Worm (Caenorhabditis elegans) whole organism, young adult: ENCODE results near the gene sri-25.

ENCODE experiments used
- B0019.2 ChIP-seq: fragments of 200-800 bp; sonication (Bioruptor generic); conservative IDR thresholded peaks from 2 replicates; pipeline ENCODE4 v1.3.6; 2022; ENCODE audit warnings: missing genetic modification reagents, missing genetic modification characterization, missing compliant biosample characterization
- B0035.1 ChIP-seq: sonication (generic microtip); optimal IDR thresholded peaks from 2 replicates; lab custom pipeline; 2016; ENCODE audit warnings: missing genetic modification characterization, mild to moderate bottlenecking, missing compliant biosample characterization, missing genotype, missing genetic modification reagents
- B0261.1 ChIP-seq: sonication (generic microtip); optimal IDR thresholded peaks from 2 replicates; lab custom pipeline; 2016; ENCODE audit warnings: mild to moderate bottlenecking, missing genetic modification characterization, moderate library complexity, missing compliant biosample characterization
- C06A6.2 ChIP-seq: fragments of 200-800 bp; sonication (Bioruptor generic); conservative IDR thresholded peaks from 2 replicates; pipeline ENCODE4 v1.3.6; 2022; ENCODE audit warnings: missing genetic modification characterization, missing compliant biosample characterization
- F23B12.7 ChIP-seq: sonication (generic microtip); optimal IDR thresholded peaks from 2 replicates; lab custom pipeline; 2017; ENCODE audit warnings: missing genetic modification characterization, mild to moderate bottlenecking, missing compliant biosample characterization, antibody characterized with exemption, moderate library complexity; ENCODE audit not compliant: insufficient read depth
- F33H1.4 ChIP-seq: fragments of 200-800 bp; sonication (Bioruptor generic); IDR thresholded peaks from 2 replicates; pipeline ENCODE4 v1.3.6; 2022; ENCODE audit warnings: missing genetic modification reagents, missing genetic modification characterization, missing compliant biosample characterization
- F39B2.1 ChIP-seq: fragments of 200-800 bp; sonication (Bioruptor generic); IDR thresholded peaks from 2 replicates; pipeline ENCODE4 v1.3.6; 2022; ENCODE audit warnings: missing genetic modification reagents, missing genetic modification characterization, missing compliant biosample characterization
- F52B5.7 ChIP-seq: sonication (generic microtip); optimal IDR thresholded peaks from 2 replicates; lab custom pipeline; 2016; ENCODE audit warnings: mild to moderate bottlenecking, missing genetic modification characterization, missing compliant biosample characterization
- K11D2.4 ChIP-seq: fragments of 200-800 bp; sonication (Bioruptor generic); IDR thresholded peaks from 2 replicates; pipeline ENCODE4 v1.3.6; 2022; ENCODE audit warnings: missing genetic modification reagents, missing genetic modification characterization, missing compliant biosample characterization
- K12H6.12 ChIP-seq: fragments of 200-800 bp; sonication (Bioruptor generic); optimal IDR thresholded peaks from 2 replicates; lab custom pipeline; 2018; ENCODE audit warnings: mild to moderate bottlenecking, missing genetic modification characterization, missing compliant biosample characterization
- T26A5.8 ChIP-seq: sonication (generic microtip); optimal IDR thresholded peaks from 2 replicates; lab custom pipeline; 2016; ENCODE audit warnings: missing genetic modification characterization, missing compliant biosample characterization
- Y53G8AR.9 ChIP-seq: fragments of 200-800 bp; sonication (Bioruptor generic); conservative IDR thresholded peaks from 2 replicates; pipeline ENCODE4 v1.3.6; 2022; ENCODE audit warnings: missing genetic modification reagents, missing genetic modification characterization, missing compliant biosample characterization
- Y56A3A.18 ChIP-seq: fragments of 200-800 bp; sonication (Bioruptor generic); IDR thresholded peaks from 2 replicates; pipeline ENCODE4 v1.3.6; 2022; ENCODE audit warnings: missing genetic modification reagents, missing genetic modification characterization, missing compliant biosample characterization
- Y79H2A.3 ChIP-seq: fragments of 200-800 bp; sonication (Bioruptor generic); conservative IDR thresholded peaks from 2 replicates; pipeline ENCODE4 v1.3.6; 2022; ENCODE audit warnings: missing genetic modification reagents, missing genetic modification characterization, missing compliant biosample characterization
- aptf-2 ChIP-seq: fragments of 200-800 bp; sonication (Bioruptor generic); conservative IDR thresholded peaks from 2 replicates; pipeline ENCODE4 v1.3.6; 2022; ENCODE audit warnings: missing genetic modification reagents, missing genetic modification characterization, missing compliant biosample characterization
- aptf-3 ChIP-seq: fragments of 200-800 bp; sonication (Bioruptor generic); IDR thresholded peaks from 2 replicates; pipeline ENCODE4 v1.3.6; 2022; ENCODE audit warnings: missing genetic modification characterization, missing compliant biosample characterization
- attf-3 ChIP-seq: fragments of 200-800 bp; sonication (Bioruptor generic); conservative IDR thresholded peaks from 2 replicates; pipeline ENCODE4 v1.3.6; 2022; ENCODE audit warnings: missing genetic modification reagents, missing genetic modification characterization, missing compliant biosample characterization
- attf-6 ChIP-seq: fragments of 200-800 bp; sonication (Bioruptor generic); IDR thresholded peaks from 2 replicates; pipeline ENCODE4 v1.3.6; 2022; ENCODE audit warnings: missing genetic modification reagents, missing genetic modification characterization, missing compliant biosample characterization
- bed-2 ChIP-seq: fragments of 200-800 bp; sonication (Bioruptor generic); IDR thresholded peaks from 2 replicates; pipeline ENCODE4 v1.3.6; 2022; ENCODE audit warnings: missing genetic modification reagents, missing genetic modification characterization, missing compliant biosample characterization
- ceh-100 ChIP-seq: fragments of 200-800 bp; sonication (Bioruptor generic); IDR thresholded peaks from 2 replicates; pipeline ENCODE4 v1.3.6; 2022; ENCODE audit warnings: missing genetic modification reagents, missing genetic modification characterization, missing compliant biosample characterization
- ceh-79 ChIP-seq: sonication (generic microtip); optimal IDR thresholded peaks from 2 replicates; lab custom pipeline; 2017; ENCODE audit warnings: mild to moderate bottlenecking, missing genetic modification characterization, missing compliant biosample characterization
- dpl-1 ChIP-seq: fragments of 150-350 bp; optimal IDR thresholded peaks from 2 replicates; lab custom pipeline; 2014; ENCODE audit warnings: missing biosample characterization, missing genetic modification reagents, missing genetic modification characterization
- efl-1 ChIP-seq: fragments of 150-350 bp; optimal IDR thresholded peaks from 2 replicates; lab custom pipeline; 2014; ENCODE audit warnings: missing biosample characterization, missing genetic modification reagents, missing genetic modification characterization
- ets-4 ChIP-seq: fragments of 200-800 bp; sonication (Bioruptor generic); optimal IDR thresholded peaks from 2 replicates; lab custom pipeline; 2018; ENCODE audit warnings: mild to moderate bottlenecking, missing genetic modification characterization, missing compliant biosample characterization
- hlh-12 ChIP-seq: sonication (generic microtip); optimal IDR thresholded peaks from 2 replicates; lab custom pipeline; 2016; ENCODE audit warnings: missing genetic modification characterization, missing compliant biosample characterization
- hlh-26 ChIP-seq: fragments of 200-800 bp; sonication (Bioruptor generic); conservative IDR thresholded peaks from 2 replicates; pipeline ENCODE4 v1.3.6; 2022; ENCODE audit warnings: missing genetic modification reagents, missing genetic modification characterization, missing compliant biosample characterization
- hrde-1 ChIP-seq: sonication (generic microtip); optimal IDR thresholded peaks from 2 replicates; lab custom pipeline; 2016; ENCODE audit warnings: missing genetic modification characterization, mild to moderate bottlenecking, missing compliant biosample characterization, moderate library complexity, missing genotype, missing genetic modification reagents, borderline replicate concordance
- lag-1 ChIP-seq: fragments of 200-800 bp; sonication (Bioruptor generic); IDR thresholded peaks from 2 replicates; pipeline ENCODE4 v1.3.6; 2022; ENCODE audit warnings: missing genetic modification reagents, missing genetic modification characterization, missing compliant biosample characterization
- lin-40 ChIP-seq: sonication (generic microtip); optimal IDR thresholded peaks from 2 replicates; lab custom pipeline; 2016; ENCODE audit warnings: missing genetic modification characterization, mild to moderate bottlenecking, missing compliant biosample characterization, missing genotype, missing genetic modification reagents
- lsy-27 ChIP-seq: sonication (generic microtip); optimal IDR thresholded peaks from 2 replicates; lab custom pipeline; 2017; ENCODE audit warnings: missing genetic modification characterization, mild to moderate bottlenecking, missing compliant biosample characterization, antibody characterized with exemption, missing genotype, borderline replicate concordance; ENCODE audit not compliant: insufficient read depth
- nfya-1 ChIP-seq: sonication (generic microtip); optimal IDR thresholded peaks from 2 replicates; lab custom pipeline; 2017; ENCODE audit warnings: antibody characterized with exemption, missing compliant biosample characterization, missing genetic modification characterization, borderline replicate concordance; ENCODE audit not compliant: insufficient read depth
- nfya-2 ChIP-seq: fragments of 200-800 bp; sonication (Bioruptor generic); IDR thresholded peaks from 2 replicates; pipeline ENCODE4 v1.3.6; 2022; ENCODE audit warnings: missing genetic modification reagents, missing genetic modification characterization, missing compliant biosample characterization
- nhr-179 ChIP-seq: sonication (generic microtip); optimal IDR thresholded peaks from 2 replicates; lab custom pipeline; 2016; ENCODE audit warnings: mild to moderate bottlenecking, missing genetic modification characterization, missing compliant biosample characterization
- nhr-27 ChIP-seq: fragments of 200-800 bp; sonication (Bioruptor generic); optimal IDR thresholded peaks from 2 replicates; lab custom pipeline; 2018; ENCODE audit warnings: mild to moderate bottlenecking, missing genetic modification characterization, moderate library complexity, missing compliant biosample characterization
- nhr-80 ChIP-seq: sonication (generic microtip); optimal IDR thresholded peaks from 2 replicates; lab custom pipeline; 2016; ENCODE audit warnings: missing genetic modification characterization, missing compliant biosample characterization
- rcor-1 ChIP-seq: fragments of 200-800 bp; sonication (Bioruptor generic); IDR thresholded peaks from 2 replicates; pipeline ENCODE4 v1.3.6; 2022; ENCODE audit warnings: missing genetic modification reagents, missing genetic modification characterization, missing compliant biosample characterization
- repo-1 ChIP-seq: sonication (generic microtip); optimal IDR thresholded peaks from 2 replicates; lab custom pipeline; 2017; ENCODE audit warnings: mild to moderate bottlenecking, missing genetic modification characterization, missing compliant biosample characterization
- snpc-4 ChIP-seq, 5 experiments: fragments of 150-350 bp in 1 of 5; sonication (generic microtip) in 4 of 5; optimal IDR thresholded peaks; 2 replicates each; lab custom pipeline; 2014 to 2018; ENCODE audit warnings: missing genetic modification characterization in 5 of 5, missing biosample characterization in 3 of 5, antibody characterized with exemption in 2 of 5, mild to moderate bottlenecking in 2 of 5, missing compliant biosample characterization in 2 of 5, missing genotype in 2 of 5, moderate library complexity in 2 of 5, missing genetic modification reagents in 1 of 5
- tbp1 ChIP-seq: fragments of 200-800 bp; sonication (Bioruptor generic); optimal IDR thresholded peaks from 2 replicates; lab custom pipeline; 2018; ENCODE audit warnings: mild to moderate bottlenecking, missing genetic modification characterization, missing compliant biosample characterization
- tlf-1 ChIP-seq: fragments of 200-800 bp; sonication (Bioruptor generic); optimal IDR thresholded peaks from 2 replicates; lab custom pipeline; 2018; ENCODE audit warnings: mild to moderate bottlenecking, missing genetic modification characterization, missing compliant biosample characterization
- unc-62 ChIP-seq: fragments of 150-350 bp; optimal IDR thresholded peaks from 2 replicates; lab custom pipeline; 2014; ENCODE audit warnings: missing biosample characterization, missing genetic modification reagents, missing genetic modification characterization
- xnd-1 ChIP-seq: sonication (generic microtip); optimal IDR thresholded peaks from 2 replicates; lab custom pipeline; 2016; ENCODE audit warnings: missing genotype, missing genetic modification reagents, missing genetic modification characterization, missing compliant biosample characterization
- ztf-18 ChIP-seq: sonication (generic microtip); optimal IDR thresholded peaks from 2 replicates; lab custom pipeline; 2016; ENCODE audit warnings: missing genotype, mild to moderate bottlenecking, missing genetic modification characterization, missing compliant biosample characterization
- ztf-28 ChIP-seq: fragments of 200-800 bp; sonication (Bioruptor generic); IDR thresholded peaks from 2 replicates; pipeline ENCODE4 v1.3.6; 2022; ENCODE audit warnings: missing genetic modification reagents, missing genetic modification characterization, missing compliant biosample characterization

The sri-25 gene

ce11 chrV:15182407-15182806 lies 34.4 kb upstream of the sri-25 start, which contains the start of gene fbxa-84:
Gene fbxa-84 (plus strand): TSS chrV:15182440.
- no peak for TF ChIP-seq efl-1 (GFP tag; lab: Kevin White, UChicago)
- peak; percentile 50 for TF ChIP-seq nhr-80 (tag; lab: Kevin White, UChicago)
- TF ChIP-seq nfya-2 (GFP tag; lab: Robert Waterston, UW), result no peak

ce11 chrV:15184097-15185040 lies 32.4 kb upstream of the sri-25 start, which contains the start of gene Y75B12B.1:
Gene Y75B12B.1 (plus strand): TSS chrV:15184699.
- no peak for TF ChIP-seq ceh-79 (tag; lab: Kevin White, UChicago)
- no peak for TF ChIP-seq hlh-12 (tag; lab: Kevin White, UChicago)
- peak; percentile 67 for TF ChIP-seq dpl-1 (GFP tag; lab: Kevin White, UChicago)
- peak; percentile 20 for TF ChIP-seq B0261.1
- TF ChIP-seq lag-1 (GFP tag; lab: Robert Waterston, UW), result no peak
- TF ChIP-seq attf-3 (GFP tag; lab: Robert Waterston, UW), result no peak
- TF ChIP-seq F39B2.1 (GFP tag; lab: Robert Waterston, UW), result no peak
- TF ChIP-seq Y79H2A.3 (GFP tag; lab: Robert Waterston, UW), result no peak
- TF ChIP-seq unc-62, result no peak
- no peak for TF ChIP-seq F23B12.7 (tag; lab: Kevin White, UChicago)
- no peak for TF ChIP-seq hrde-1 (tag; lab: Kevin White, UChicago)
- no peak for TF ChIP-seq B0035.1 (tag; lab: Kevin White, UChicago)
- no peak for TF ChIP-seq bed-2 (GFP tag; lab: Robert Waterston, UW)
- no peak for TF ChIP-seq ets-4 (GFP tag; lab: Kevin White, UChicago)
- no peak for TF ChIP-seq lin-40 (tag; lab: Kevin White, UChicago)
- peak; percentile 46 for TF ChIP-seq rcor-1 (GFP tag; lab: Robert Waterston, UW)
- TF ChIP-seq C06A6.2 (GFP tag; lab: Robert Waterston, UW), result no peak
- TF ChIP-seq lsy-27 (tag; lab: Kevin White, UChicago), result no peak
- no peak for TF ChIP-seq nfya-1 (tag; lab: Kevin White, UChicago)
- TF ChIP-seq F33H1.4 (GFP tag; lab: Robert Waterston, UW), result peak; percentile 67
- no peak for TF ChIP-seq T26A5.8 (tag; lab: Kevin White, UChicago)
- TF ChIP-seq repo-1 (tag; lab: Kevin White, UChicago), result peak; percentile 12
- TF ChIP-seq snpc-4 (GFP tag; optimal IDR thresholded peaks at IDR 0.05; lab: Kevin White, UChicago), result no peak
- peak in 1 of 4 experiments; percentile 25 for TF ChIP-seq snpc-4 (tag; optimal IDR thresholded peaks at IDR 0.05; lab: Kevin White, UChicago)
- no peak for TF ChIP-seq Y56A3A.18 (GFP tag; lab: Robert Waterston, UW)
- TF ChIP-seq tlf-1 (GFP tag; lab: Kevin White, UChicago), result peak; percentile 77
- TF ChIP-seq nhr-179 (tag; lab: Kevin White, UChicago), result no peak
- no peak for TF ChIP-seq aptf-2 (GFP tag; lab: Robert Waterston, UW)
- no peak for TF ChIP-seq aptf-3 (GFP tag; lab: Robert Waterston, UW)
- peak; percentile 61 for TF ChIP-seq tbp1
- no peak for TF ChIP-seq K12H6.12 (tag; lab: Kevin White, UChicago)
- no peak for TF ChIP-seq F52B5.7 (tag; lab: Kevin White, UChicago)
- no peak for TF ChIP-seq Y53G8AR.9
- TF ChIP-seq ceh-100 (GFP tag; lab: Robert Waterston, UW), result peak; percentile 79
- TF ChIP-seq nfya-2 (GFP tag; lab: Robert Waterston, UW), result no peak
- 0 out of 2 replicates have a peak, but pooled peaks have one; percentile 57 for TF ChIP-seq ztf-28 (GFP tag; lab: Robert Waterston, UW)
- TF ChIP-seq xnd-1 (tag; lab: Kevin White, UChicago), result peak; percentile 95
- no peak; the same call in 1 of the 2 replicates for TF ChIP-seq B0019.2 (GFP tag; lab: Robert Waterston, UW)
- TF ChIP-seq nhr-27, result no peak
- no peak for TF ChIP-seq hlh-26 (GFP tag; lab: Robert Waterston, UW)
- no peak for TF ChIP-seq attf-6 (GFP tag; lab: Robert Waterston, UW)
- TF ChIP-seq ztf-18, result no peak
- TF ChIP-seq K11D2.4, result no peak
